Worm (Caenorhabditis elegans) whole organism, L1 larva: ENCODE data around the gene Y62H9A.7.

Source experiments
- sptf-1 ChIP-seq: fragments of 150-350 bp; optimal IDR thresholded peaks from 2 replicates; lab custom pipeline; 2014; ENCODE audit warnings: missing biosample characterization, missing genetic modification characterization
- tbx-2 ChIP-seq: sonication (generic microtip); optimal IDR thresholded peaks from 2 replicates; lab custom pipeline; 2016; ENCODE audit warnings: missing genetic modification characterization, missing compliant biosample characterization

- TF ChIP-seq sptf-1 (tag; lab: Kevin White, UChicago) (no peak), tbx-2 (tag; lab: Kevin White, UChicago) (no peak)
These were observed 48.1 kb upstream of the Y62H9A.7 start for ce11 chrX:11933547-11933946.
